Fruit fly (Drosophila melanogaster) whole organism, adult: ENCODE measurements around the gene mil.

Source experiments
- CG11617 ChIP-seq: fragments of 200-800 bp; sonication (Bioruptor generic); optimal IDR thresholded peaks from 2 replicates; lab custom pipeline; 2017; ENCODE audit warnings: mild to moderate bottlenecking, missing biosample characterization, missing genetic modification reagents, missing genetic modification characterization
- CG12768 ChIP-seq: fragments of 200-800 bp; sonication (Bioruptor generic); optimal IDR thresholded peaks from 2 replicates; lab custom pipeline; 2017; ENCODE audit warnings: missing biosample characterization, missing genetic modification characterization, mild to moderate bottlenecking, moderate library complexity, missing genetic modification reagents
- CG14711 ChIP-seq: fragments of 200-800 bp; sonication (Bioruptor generic); optimal IDR thresholded peaks from 2 replicates; lab custom pipeline; 2018; ENCODE audit warnings: missing biosample characterization, mild to moderate bottlenecking, missing genetic modification characterization, moderate library complexity
- CG1620 ChIP-seq: fragments of 200-800 bp; sonication (Bioruptor generic); optimal IDR thresholded peaks from 2 replicates; lab custom pipeline; 2016; ENCODE audit warnings: missing biosample characterization, missing genetic modification characterization
- CG33017 ChIP-seq: fragments of 200-800 bp; sonication (Bioruptor generic); optimal IDR thresholded peaks from 2 replicates; lab custom pipeline; 2018; ENCODE audit warnings: missing biosample characterization, mild to moderate bottlenecking, missing genetic modification characterization, moderate library complexity
- CG5204 ChIP-seq: fragments of 200-800 bp; sonication (Bioruptor generic); optimal IDR thresholded peaks from 2 replicates; lab custom pipeline; 2016; ENCODE audit warnings: missing biosample characterization, missing genetic modification characterization
- CG7045 ChIP-seq: fragments of 200-800 bp; sonication (Bioruptor generic); optimal IDR thresholded peaks from 2 replicates; lab custom pipeline; 2017; ENCODE audit warnings: missing biosample characterization, mild to moderate bottlenecking, missing genetic modification characterization
- CG7101 ChIP-seq: fragments of 200-800 bp; sonication (Bioruptor generic); optimal IDR thresholded peaks from 2 replicates; lab custom pipeline; 2018; ENCODE audit warnings: missing biosample characterization, mild to moderate bottlenecking, missing genetic modification characterization, moderate library complexity
- Clk ChIP-seq: fragments of 200-800 bp; sonication (Bioruptor generic); optimal IDR thresholded peaks from 2 replicates; lab custom pipeline; 2017; ENCODE audit warnings: missing biosample characterization, missing genetic modification characterization
- Crg-1 ChIP-seq: fragments of 200-800 bp; sonication (Bioruptor generic); optimal IDR thresholded peaks from 2 replicates; lab custom pipeline; 2016; ENCODE audit warnings: missing biosample characterization, missing genetic modification characterization
- Hr96 ChIP-seq: fragments of 200-800 bp; sonication (Bioruptor generic); optimal IDR thresholded peaks from 2 replicates; lab custom pipeline; 2016; ENCODE audit warnings: missing biosample characterization, missing genetic modification characterization
- Mnt ChIP-seq: fragments of 200-800 bp; sonication (Bioruptor generic); optimal IDR thresholded peaks from 2 replicates; lab custom pipeline; 2016; ENCODE audit warnings: missing biosample characterization, mild to moderate bottlenecking, missing genetic modification characterization
- bab1 ChIP-seq: fragments of 200-800 bp; sonication (Bioruptor generic); optimal IDR thresholded peaks from 3 replicates; lab custom pipeline; 2019; ENCODE audit warnings: missing biosample characterization, mild to moderate bottlenecking, missing genetic modification characterization, moderate library complexity
- cic ChIP-seq: fragments of 200-800 bp; sonication (Bioruptor generic); optimal IDR thresholded peaks from 2 replicates; lab custom pipeline; 2017; ENCODE audit warnings: missing biosample characterization, mild to moderate bottlenecking, missing genetic modification characterization, moderate library complexity
- cnc ChIP-seq, 2 experiments: fragments of >200 bp; optimal IDR thresholded peaks; 2 replicates each; lab custom pipeline; 2017
- kay ChIP-seq: fragments of 200-800 bp; sonication (Bioruptor generic); peaks from one replicate; lab custom pipeline; 2016; ENCODE audit warnings: missing biosample characterization, missing genetic modification characterization, borderline replicate concordance
- ovo ChIP-seq: fragments of 200-800 bp; sonication (Bioruptor generic); optimal IDR thresholded peaks from 2 replicates; lab custom pipeline; 2016; ENCODE audit warnings: missing biosample characterization, missing genetic modification characterization
- pad ChIP-seq: fragments of 200-800 bp; sonication (Bioruptor generic); optimal IDR thresholded peaks from 3 replicates; lab custom pipeline; 2017; ENCODE audit warnings: missing biosample characterization, missing genetic modification characterization, mild to moderate bottlenecking, moderate library complexity, missing genetic modification reagents
- tj ChIP-seq: fragments of 200-800 bp; sonication (Bioruptor generic); optimal IDR thresholded peaks from 3 replicates; lab custom pipeline; 2017; ENCODE audit warnings: missing biosample characterization, mild to moderate bottlenecking, missing genetic modification characterization, moderate library complexity
- toe ChIP-seq: fragments of 200-800 bp; sonication (Bioruptor generic); optimal IDR thresholded peaks from 2 replicates; lab custom pipeline; 2016; ENCODE audit warnings: missing biosample characterization, missing genetic modification characterization

Gene mil

DNA sequence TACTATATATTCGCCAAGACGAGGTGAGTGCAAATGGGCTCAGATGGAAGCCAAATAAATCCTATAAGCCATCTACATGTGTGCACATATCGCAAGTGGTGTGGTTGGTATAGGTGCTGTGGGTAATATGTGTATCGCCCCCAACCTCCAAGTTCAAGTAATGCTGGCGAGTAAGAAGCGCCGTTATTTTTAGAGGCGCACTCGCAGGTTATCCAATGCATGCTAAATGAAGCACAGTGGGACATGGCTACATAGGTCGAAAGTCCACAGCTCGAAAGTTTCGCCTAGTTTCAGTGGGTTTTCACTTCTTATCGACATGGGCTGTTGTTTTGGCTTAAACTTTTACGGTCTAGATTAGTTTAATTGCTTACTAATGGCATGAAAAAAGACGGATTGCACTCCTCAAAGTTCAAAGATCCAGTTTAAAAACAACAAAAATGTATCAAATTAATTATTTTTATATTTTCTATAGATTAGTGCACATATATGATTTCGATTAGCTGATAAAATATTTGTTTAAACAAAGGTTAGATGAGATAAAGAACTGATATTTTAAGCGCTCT lies 13.8 kb downstream of the mil start:
- TF ChIP-seq ovo (GFP tag; lab: Kevin White, UChicago) (peak; percentile 68), Clk (no peak), CG11617 (no peak), cic (no peak), CG5204 (no peak), CG1620 (GFP tag; lab: Kevin White, UChicago) (no peak)

dm6 chr3R:27926738-27927215 lies 14.5 kb downstream of the mil start:
- TF ChIP-seq cic, result peak; percentile 75
- peak; percentile 62 for TF ChIP-seq Mnt (GFP tag; lab: Kevin White, UChicago)
- no peak for TF ChIP-seq ovo (GFP tag; lab: Kevin White, UChicago)
- peak; percentile 31 for TF ChIP-seq Hr96 (GFP tag; lab: Kevin White, UChicago)

DNA sequence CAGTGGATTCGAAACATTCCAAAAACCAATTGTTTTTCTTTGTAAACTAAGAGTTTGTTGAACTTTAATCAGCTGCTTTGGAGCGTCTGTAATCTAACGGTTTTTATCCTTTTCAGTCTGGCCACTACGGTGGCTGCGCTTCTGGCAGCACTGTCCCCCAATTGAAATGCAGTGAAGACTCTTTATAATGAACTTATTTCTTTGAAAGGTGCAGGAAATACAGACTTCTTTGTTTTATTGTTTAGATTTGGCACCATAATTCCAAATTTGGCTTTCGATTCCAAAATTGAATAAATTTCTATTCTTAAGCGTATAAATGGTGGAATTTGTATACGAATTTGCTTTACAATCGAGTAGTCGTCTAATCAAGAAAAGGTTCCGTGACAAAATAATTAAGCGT lies 15.9 kb downstream of the mil start, which contains the start of gene nenya:
Gene nenya, minus strand, starts transcription at position 35 of the 400 bp plus-strand sequence.
- no peak for TF ChIP-seq kay (GFP tag; lab: Kevin White, UChicago)
- peak; percentile 44 for TF ChIP-seq ovo (GFP tag; lab: Kevin White, UChicago)
- no peak for TF ChIP-seq CG7045 (GFP tag; lab: Kevin White, UChicago)
- TF ChIP-seq toe (GFP tag; lab: Kevin White, UChicago), result no peak
- no peak for TF ChIP-seq Crg-1 (GFP tag; lab: Kevin White, UChicago)
- TF ChIP-seq CG1620 (GFP tag; lab: Kevin White, UChicago), result no peak
- TF ChIP-seq CG33017 (tag; lab: Kevin White, UChicago), result no peak

dm6 chr3R:27928984-27929924 lies 17.0 kb downstream of the mil start:
- peak; percentile 12 for TF ChIP-seq CG11617
- TF ChIP-seq pad, result peak; percentile 9
- no peak for TF ChIP-seq CG12768 (GFP tag; lab: Kevin White, UChicago)
- TF ChIP-seq CG7045 (GFP tag; lab: Kevin White, UChicago), result no peak
- no peak for TF ChIP-seq toe (GFP tag; lab: Kevin White, UChicago)
- peak; percentile 44 for TF ChIP-seq tj (GFP tag; lab: Kevin White, UChicago)
- TF ChIP-seq Hr96 (GFP tag; lab: Kevin White, UChicago), result peak; percentile 13
- peak; percentile 97 for TF ChIP-seq cic
- TF ChIP-seq Mnt (GFP tag; lab: Kevin White, UChicago), result peak; percentile 10

DNA sequence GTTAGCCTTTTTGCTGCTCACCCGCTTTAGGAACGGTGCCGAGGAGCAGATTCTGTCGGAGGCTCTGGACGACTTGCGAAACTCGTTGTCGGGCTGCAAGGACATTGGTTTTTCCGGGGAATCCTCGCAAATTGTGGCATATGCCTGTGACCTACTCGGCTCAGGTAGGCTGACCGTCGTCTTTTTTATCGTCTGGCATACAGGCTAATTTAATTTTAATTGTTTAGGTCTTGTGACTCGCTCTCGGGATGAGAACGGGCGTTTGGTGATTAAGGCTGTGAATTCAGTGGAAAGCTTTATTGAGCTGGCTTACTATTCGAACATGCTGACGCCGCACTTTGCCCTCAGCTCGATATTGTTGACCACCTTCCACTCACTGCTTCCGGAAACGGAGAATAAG lies 19.2 kb downstream of the mil start:
- TF ChIP-seq bab1 (GFP tag; lab: Kevin White, UChicago), result no peak
- TF ChIP-seq Mnt (GFP tag; lab: Kevin White, UChicago), result no peak
- no peak for TF ChIP-seq Clk
- no peak for TF ChIP-seq tj (GFP tag; lab: Kevin White, UChicago)
- no peak for TF ChIP-seq CG14711
- no peak for TF ChIP-seq CG11617
- TF ChIP-seq CG12768 (GFP tag; lab: Kevin White, UChicago), result no peak
- TF ChIP-seq cic, result no peak
- TF ChIP-seq toe (GFP tag; lab: Kevin White, UChicago), result no peak
- TF ChIP-seq cnc (optimal IDR thresholded peaks at IDR 0.05; lab: Kevin White, UChicago), result no peak
- TF ChIP-seq CG5204, result no peak
- no peak for TF ChIP-seq Hr96 (GFP tag; lab: Kevin White, UChicago)
- no peak for TF ChIP-seq CG7045 (GFP tag; lab: Kevin White, UChicago)
- TF ChIP-seq CG7101 (tag; lab: Kevin White, UChicago), result no peak

DNA sequence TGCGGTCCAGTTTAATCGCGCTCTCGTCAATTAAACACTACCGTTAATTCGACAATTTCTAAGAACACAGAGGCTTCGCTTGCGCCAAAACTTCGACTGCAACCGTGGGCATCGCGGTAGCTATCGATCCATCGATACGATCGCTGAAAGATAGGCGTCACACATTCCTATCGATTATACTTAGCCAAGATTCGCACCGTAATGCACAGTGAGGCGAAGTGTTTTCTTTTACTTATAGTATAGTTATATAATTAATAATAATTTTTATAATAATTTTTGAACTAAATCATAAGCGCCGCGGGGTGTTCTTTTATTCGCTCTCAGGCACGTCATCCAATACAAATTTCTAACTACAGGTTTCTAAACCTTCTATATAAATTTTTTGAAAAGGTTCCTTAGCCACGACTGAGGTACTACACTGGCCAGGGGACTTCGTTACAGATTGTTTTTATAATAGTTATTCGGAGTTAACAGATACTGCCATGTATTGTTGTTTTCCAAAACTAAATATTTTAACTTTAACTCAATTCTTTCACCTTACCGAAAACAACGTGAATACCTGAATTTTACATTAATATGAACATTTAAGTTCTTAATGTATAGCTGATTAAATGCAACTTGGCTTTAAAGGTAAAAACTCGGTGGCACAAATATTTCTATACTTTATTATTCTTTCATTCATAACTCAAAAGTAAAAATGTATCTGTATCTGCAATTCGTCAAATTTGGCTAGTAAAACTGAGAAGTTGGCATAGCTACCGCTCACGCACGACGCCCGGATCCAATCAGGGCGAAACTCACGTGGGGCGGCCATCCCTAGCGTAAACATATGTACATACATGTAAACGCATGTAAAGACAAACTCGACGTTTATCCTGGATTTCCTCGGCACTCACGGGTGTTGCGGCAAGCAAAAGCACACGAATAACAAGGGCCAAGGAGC lies 25.8 kb downstream of the mil start, which contains the start of the genes NSD and BOD1:
Gene NSD, minus strand, starts transcription at position 102 of the 943 bp plus-strand sequence.
Gene BOD1, plus strand, starts transcription at position 494 of the 943 bp plus-strand sequence.
- peak; percentile 20 for TF ChIP-seq tj (GFP tag; lab: Kevin White, UChicago)
- TF ChIP-seq Hr96 (GFP tag; lab: Kevin White, UChicago), result peak; percentile 17
- peak; percentile 42 for TF ChIP-seq CG11617
- no peak for TF ChIP-seq CG12768 (GFP tag; lab: Kevin White, UChicago)
- no peak for TF ChIP-seq CG14711
- no peak for TF ChIP-seq CG7045 (GFP tag; lab: Kevin White, UChicago)
- no peak for TF ChIP-seq cic
- peak; percentile 5 for TF ChIP-seq ovo (GFP tag; lab: Kevin White, UChicago)
- TF ChIP-seq toe (GFP tag; lab: Kevin White, UChicago), result peak; percentile 40
- peak; percentile 8 for TF ChIP-seq bab1 (GFP tag; lab: Kevin White, UChicago)
- peak; percentile 39 for TF ChIP-seq Mnt (GFP tag; lab: Kevin White, UChicago)
- peak; percentile 50 for TF ChIP-seq CG7101 (tag; lab: Kevin White, UChicago)
- peak; percentile 14 for TF ChIP-seq pad
- no peak for TF ChIP-seq CG1620 (GFP tag; lab: Kevin White, UChicago)
- TF ChIP-seq cnc (optimal IDR thresholded peaks at IDR 0.05; lab: Kevin White, UChicago), result no peak
- TF ChIP-seq CG5204, result no peak
- TF ChIP-seq Crg-1 (GFP tag; lab: Kevin White, UChicago), result no peak
- TF ChIP-seq Clk, result peak; percentile 8
- TF ChIP-seq CG33017 (tag; lab: Kevin White, UChicago), result no peak
- no peak for TF ChIP-seq kay (GFP tag; lab: Kevin White, UChicago)
